Worm (Caenorhabditis elegans) whole organism, mixed stage, embryonic: ENCODE data around the gene T12G3.4.

Experiments used
- M03D4.4 ChIP-seq: sonication (generic microtip); optimal IDR thresholded peaks from 2 replicates; lab custom pipeline; 2017; ENCODE audit warnings: mild to moderate bottlenecking, missing genetic modification characterization, missing compliant biosample characterization
- ceh-39 ChIP-seq: fragments of 150-350 bp; optimal IDR thresholded peaks from 2 replicates; lab custom pipeline; 2014; ENCODE audit warnings: missing biosample characterization, missing genetic modification characterization
- hlh-1 ChIP-seq: fragments of 150-350 bp; optimal IDR thresholded peaks from 2 replicates; lab custom pipeline; 2014; ENCODE audit warnings: missing biosample characterization, missing genetic modification reagents, missing genetic modification characterization
- lin-13 ChIP-seq: fragments of 150-350 bp; optimal IDR thresholded peaks from 2 replicates; lab custom pipeline; 2014; ENCODE audit warnings: missing biosample characterization, missing genetic modification characterization
- mep-1 ChIP-seq: fragments of 150-350 bp; optimal IDR thresholded peaks from 2 replicates; lab custom pipeline; 2017; ENCODE audit warnings: missing biosample characterization, missing genetic modification reagents, missing genetic modification characterization, inconsistent platforms
- mls-2 ChIP-seq: sonication (generic microtip); optimal IDR thresholded peaks from 2 replicates; lab custom pipeline; 2016; ENCODE audit warnings: mild to moderate bottlenecking, missing genetic modification characterization, moderate library complexity, missing compliant biosample characterization
- nhr-12 ChIP-seq: fragments of 150-350 bp; optimal IDR thresholded peaks from 2 replicates; lab custom pipeline; 2014; ENCODE audit warnings: missing biosample characterization, missing genetic modification characterization
- pha-4 ChIP-seq: fragments of 150-350 bp; optimal IDR thresholded peaks from 2 replicates; lab custom pipeline; 2018; ENCODE audit warnings: missing biosample characterization, missing genetic modification reagents, missing genetic modification characterization
- sptf-1 ChIP-seq: sonication (generic microtip); optimal IDR thresholded peaks from 2 replicates; lab custom pipeline; 2017; ENCODE audit warnings: mild to moderate bottlenecking, missing genetic modification characterization, moderate library complexity, missing compliant biosample characterization

Gene T12G3.4

ce11 chrIV:12096479-12096878, 48.4 kb downstream of the T12G3.4 start, which contains the start of gene mon-2:
Gene mon-2 (plus strand): TSS chrIV:12096779.
- TF ChIP-seq hlh-1 (tag; lab: Kevin White, UChicago), result no peak
- no peak for TF ChIP-seq sptf-1 (tag; lab: Kevin White, UChicago)
- TF ChIP-seq mls-2 (tag; lab: Kevin White, UChicago), result no peak
- TF ChIP-seq lin-13 (tag; lab: Kevin White, UChicago), result no peak
- no peak for TF ChIP-seq pha-4 (tag; lab: Kevin White, UChicago)
- no peak for TF ChIP-seq ceh-39 (tag; lab: Kevin White, UChicago)
- no peak for TF ChIP-seq mep-1
- no peak for TF ChIP-seq M03D4.4 (tag; lab: Kevin White, UChicago)
- no peak for TF ChIP-seq nhr-12
